Fruit fly (Drosophila melanogaster) whole organism, embryonic: ENCODE measurements around the gene CG4338.

Source experiments
- Abd-B ChIP-seq: fragments of 200-800 bp; sonication (Bioruptor generic); optimal IDR thresholded peaks from 2 replicates; lab custom pipeline; 2018; ENCODE audit warnings: missing biosample characterization, mild to moderate bottlenecking, missing genetic modification characterization, moderate library complexity
- Atf-2 ChIP-seq: fragments of 200-800 bp; sonication (Bioruptor generic); optimal IDR thresholded peaks from 2 replicates; lab custom pipeline; 2016; ENCODE audit warnings: missing biosample characterization, missing genetic modification characterization
- CG10267 ChIP-seq: fragments of 200-800 bp; sonication (Bioruptor generic); optimal IDR thresholded peaks from 2 replicates; lab custom pipeline; 2018; ENCODE audit warnings: missing biosample characterization, mild to moderate bottlenecking, missing genetic modification characterization, moderate library complexity
- CG10462 ChIP-seq: fragments of 200-800 bp; sonication (Bioruptor generic); optimal IDR thresholded peaks from 2 replicates; lab custom pipeline; 2016; ENCODE audit warnings: missing biosample characterization, missing genetic modification characterization
- CG11696 ChIP-seq: fragments of 200-800 bp; sonication (Bioruptor generic); IDR thresholded peaks from 2 replicates; pipeline ENCODE4 v1.3.6; 2022; ENCODE audit warnings: missing biosample characterization, missing genetic modification characterization
- CG12391 ChIP-seq: fragments of 200-800 bp; sonication (Bioruptor generic); optimal IDR thresholded peaks from 3 replicates; lab custom pipeline; 2018; ENCODE audit warnings: missing biosample characterization, mild to moderate bottlenecking, missing genetic modification characterization, moderate library complexity
- CG13624 ChIP-seq: fragments of 200-800 bp; sonication (Bioruptor generic); optimal IDR thresholded peaks from 2 replicates; lab custom pipeline; 2016; ENCODE audit warnings: missing biosample characterization, missing genetic modification characterization
- CG15601 ChIP-seq: fragments of 200-800 bp; sonication (Bioruptor generic); optimal IDR thresholded peaks from 3 replicates; lab custom pipeline; 2019; ENCODE audit warnings: missing biosample characterization, mild to moderate bottlenecking, missing genetic modification characterization, moderate library complexity
- CG16779 ChIP-seq: fragments of 200-800 bp; sonication (Bioruptor generic); IDR thresholded peaks from 2 replicates; pipeline ENCODE4 v1.3.6; 2022; ENCODE audit warnings: missing biosample characterization, missing genetic modification characterization
- CG16815 ChIP-seq: fragments of 200-800 bp; sonication (Bioruptor generic); optimal IDR thresholded peaks from 3 replicates; lab custom pipeline; 2017; ENCODE audit warnings: missing biosample characterization, mild to moderate bottlenecking, missing genetic modification characterization
- CG17186 ChIP-seq: fragments of 200-800 bp; sonication (Bioruptor generic); optimal IDR thresholded peaks from 3 replicates; lab custom pipeline; 2017; ENCODE audit warnings: missing biosample characterization, missing genetic modification reagents, missing genetic modification characterization
- CG17359 ChIP-seq: fragments of 200-800 bp; sonication (Bioruptor generic); optimal IDR thresholded peaks from 3 replicates; lab custom pipeline; 2018; ENCODE audit warnings: missing biosample characterization, mild to moderate bottlenecking, missing genetic modification characterization, moderate library complexity
- CG17829 ChIP-seq: fragments of 200-800 bp; optimal IDR thresholded peaks from 2 replicates; lab custom pipeline; 2019; ENCODE audit warnings: missing biosample characterization, mild to moderate bottlenecking, missing genetic modification characterization, moderate library complexity
- CG17912 ChIP-seq: fragments of 200-800 bp; sonication (Bioruptor generic); optimal IDR thresholded peaks from 2 replicates; lab custom pipeline; 2018; ENCODE audit warnings: missing biosample characterization, mild to moderate bottlenecking, missing genetic modification characterization
- CG2116 ChIP-seq: fragments of 200-800 bp; sonication (Bioruptor generic); optimal IDR thresholded peaks from 3 replicates; lab custom pipeline; 2018; ENCODE audit warnings: missing biosample characterization, mild to moderate bottlenecking, missing genetic modification characterization
- CG2678 ChIP-seq: fragments of 200-800 bp; sonication (Bioruptor generic); optimal IDR thresholded peaks from 3 replicates; lab custom pipeline; 2019; ENCODE audit warnings: missing biosample characterization, mild to moderate bottlenecking, missing genetic modification characterization, moderate library complexity
- CG30020 ChIP-seq: fragments of 200-800 bp; optimal IDR thresholded peaks from 2 replicates; lab custom pipeline; 2019; ENCODE audit warnings: missing biosample characterization, mild to moderate bottlenecking, missing genetic modification characterization, moderate library complexity
- CG3163 ChIP-seq: fragments of 200-800 bp; sonication (Bioruptor generic); optimal IDR thresholded peaks from 3 replicates; lab custom pipeline; 2016; ENCODE audit warnings: missing biosample characterization, missing genetic modification characterization
- CG3847 ChIP-seq: fragments of 200-800 bp; sonication (Bioruptor generic); IDR thresholded peaks from 2 replicates; pipeline ENCODE4 v1.3.6; 2022; ENCODE audit warnings: missing biosample characterization, missing genetic modification characterization
- CG5953 ChIP-seq: fragments of 200-800 bp; sonication (Bioruptor generic); IDR thresholded peaks from 2 replicates; pipeline ENCODE4 v1.3.6; 2022; ENCODE audit warnings: missing biosample characterization, missing genetic modification characterization
- CG8290 ChIP-seq, 3 experiments: fragments of 200-800 bp; sonication (Bioruptor generic); optimal IDR thresholded peaks; 2 replicates each; lab custom pipeline; 2016 to 2019; ENCODE audit warnings: missing biosample characterization in 3 of 3, missing genetic modification characterization in 3 of 3, mild to moderate bottlenecking in 2 of 3, moderate library complexity in 1 of 3
- D ChIP-seq, 2 experiments: fragments of 200-800 bp in 1 of 2; fragments of >200 bp in 1 of 2; sonication (Bioruptor generic) in 1 of 2; optimal IDR thresholded peaks; 2 replicates in 1 of 2; 3 replicates in 1 of 2; lab custom pipeline; 2017; ENCODE audit warnings: mild to moderate bottlenecking in 1 of 2, missing biosample characterization in 1 of 2, missing genetic modification characterization in 1 of 2, missing genetic modification reagents in 1 of 2
- Dfd ChIP-seq, 2 experiments: fragments of >200 bp; optimal IDR thresholded peaks; 2 replicates each; lab custom pipeline; 2017; ENCODE audit warnings: missing biosample characterization in 2 of 2, missing genetic modification characterization in 2 of 2
- Doc2 ChIP-seq: fragments of 200-800 bp; sonication (Bioruptor generic); IDR thresholded peaks from 2 replicates; pipeline ENCODE4 v1.3.6; 2022; ENCODE audit warnings: missing biosample characterization, missing genetic modification characterization
- Ets97D ChIP-seq: fragments of 200-800 bp; sonication (Bioruptor generic); optimal IDR thresholded peaks from 3 replicates; lab custom pipeline; 2016; ENCODE audit warnings: missing biosample characterization, missing genetic modification characterization
- HLH4C ChIP-seq: fragments of 200-800 bp; sonication (Bioruptor generic); IDR thresholded peaks from 3 replicates; pipeline ENCODE4 v1.3.6; 2022; ENCODE audit warnings: missing biosample characterization, missing genetic modification characterization; ENCODE audit not compliant: partially characterized antibody
- HLH54F ChIP-seq: fragments of 200-800 bp; sonication (Bioruptor generic); optimal IDR thresholded peaks from 3 replicates; lab custom pipeline; 2016; ENCODE audit warnings: missing biosample characterization, missing genetic modification characterization
- HLHmδ ChIP-seq: fragments of 200-800 bp; sonication (Bioruptor generic); optimal IDR thresholded peaks from 2 replicates; lab custom pipeline; 2018; ENCODE audit warnings: missing biosample characterization, mild to moderate bottlenecking, missing genetic modification characterization, moderate library complexity
- HmgD ChIP-seq: fragments of 200-800 bp; sonication (Bioruptor generic); optimal IDR thresholded peaks from 3 replicates; lab custom pipeline; 2016; ENCODE audit warnings: missing biosample characterization, missing genetic modification characterization
- Six4 ChIP-seq: fragments of 200-800 bp; sonication (Bioruptor generic); optimal IDR thresholded peaks from 2 replicates; lab custom pipeline; 2016; ENCODE audit warnings: missing biosample characterization, missing genetic modification characterization
- Xrp1 ChIP-seq: fragments of 200-800 bp; sonication (Bioruptor generic); IDR thresholded peaks from 2 replicates; pipeline ENCODE4 v1.3.6; 2022; ENCODE audit warnings: missing biosample characterization, missing genetic modification characterization
- ac ChIP-seq: fragments of 200-800 bp; sonication (Bioruptor generic); optimal IDR thresholded peaks from 3 replicates; lab custom pipeline; 2017; ENCODE audit warnings: missing biosample characterization, mild to moderate bottlenecking, missing genetic modification characterization
- ash1 ChIP-seq: fragments of 200-800 bp; sonication (Bioruptor generic); optimal IDR thresholded peaks from 2 replicates; lab custom pipeline; 2018; ENCODE audit warnings: missing biosample characterization, mild to moderate bottlenecking, missing genetic modification characterization
- bowl ChIP-seq: fragments of 200-800 bp; sonication (Bioruptor generic); IDR thresholded peaks from 2 replicates; pipeline ENCODE4 v1.3.6; 2022; ENCODE audit warnings: missing biosample characterization, missing genetic modification characterization
- btn ChIP-seq: fragments of 200-800 bp; sonication (Bioruptor generic); optimal IDR thresholded peaks from 2 replicates; lab custom pipeline; 2016; ENCODE audit warnings: missing biosample characterization, missing genetic modification characterization
- cg ChIP-seq: fragments of 200-800 bp; sonication (Bioruptor generic); optimal IDR thresholded peaks from 3 replicates; lab custom pipeline; 2019; ENCODE audit warnings: missing biosample characterization, mild to moderate bottlenecking, missing genetic modification characterization, moderate library complexity
- chn ChIP-seq: fragments of 200-800 bp; sonication (Bioruptor generic); optimal IDR thresholded peaks from 2 replicates; lab custom pipeline; 2016; ENCODE audit warnings: missing biosample characterization, missing genetic modification characterization
- crc ChIP-seq: fragments of 200-800 bp; sonication (Bioruptor generic); optimal IDR thresholded peaks from 2 replicates; lab custom pipeline; 2016; ENCODE audit warnings: missing biosample characterization, missing genetic modification characterization
- disco-r ChIP-seq: fragments of 200-800 bp; sonication (Bioruptor generic); optimal IDR thresholded peaks from 2 replicates; lab custom pipeline; 2016; ENCODE audit warnings: missing biosample characterization, missing genetic modification characterization
- ind ChIP-seq: fragments of 200-800 bp; sonication (Bioruptor generic); optimal IDR thresholded peaks from 3 replicates; lab custom pipeline; 2016; ENCODE audit warnings: missing biosample characterization, missing genetic modification characterization
- kay ChIP-seq: fragments of 200-800 bp; sonication (Bioruptor generic); optimal IDR thresholded peaks from 2 replicates; lab custom pipeline; 2016; ENCODE audit warnings: missing biosample characterization, missing genetic modification characterization
- lola ChIP-seq, 3 experiments: fragments of >200 bp in 2 of 3; fragments of 200-800 bp in 1 of 3; sonication (Bioruptor generic) in 1 of 3; optimal IDR thresholded peaks; 2 replicates each; lab custom pipeline; 2017 to 2019; ENCODE audit warnings: missing biosample characterization in 3 of 3, missing genetic modification characterization in 3 of 3, mild to moderate bottlenecking in 1 of 3, moderate library complexity in 1 of 3
- phol ChIP-seq: fragments of 200-800 bp; sonication (Bioruptor generic); optimal IDR thresholded peaks from 3 replicates; lab custom pipeline; 2018; ENCODE audit warnings: missing biosample characterization, mild to moderate bottlenecking, missing genetic modification characterization, moderate library complexity
- pum ChIP-seq: fragments of 200-800 bp; sonication (Bioruptor generic); optimal IDR thresholded peaks from 2 replicates; lab custom pipeline; 2016; ENCODE audit warnings: missing biosample characterization, missing genetic modification characterization
- sim ChIP-seq: fragments of 200-800 bp; sonication (Bioruptor generic); IDR thresholded peaks from 2 replicates; pipeline ENCODE4 v1.3.6; 2022; ENCODE audit warnings: missing biosample characterization, missing genetic modification characterization
- stwl ChIP-seq: fragments of 200-800 bp; sonication (Bioruptor generic); optimal IDR thresholded peaks from 3 replicates; lab custom pipeline; 2018; ENCODE audit warnings: missing biosample characterization, mild to moderate bottlenecking, missing genetic modification characterization, moderate library complexity
- tna ChIP-seq: fragments of 200-800 bp; sonication (Bioruptor generic); IDR thresholded peaks from 2 replicates; pipeline ENCODE4 v1.3.6; 2022; ENCODE audit warnings: missing biosample characterization, missing genetic modification characterization; ENCODE audit not compliant: partially characterized antibody
- twi ChIP-seq: fragments of 200-800 bp; optimal IDR thresholded peaks from 2 replicates; lab custom pipeline; 2019; ENCODE audit warnings: missing biosample characterization, mild to moderate bottlenecking, missing genetic modification characterization, moderate library complexity
- zen ChIP-seq: fragments of 200-800 bp; sonication (Bioruptor generic); optimal IDR thresholded peaks from 3 replicates; lab custom pipeline; 2018; ENCODE audit warnings: missing biosample characterization, mild to moderate bottlenecking, missing genetic modification characterization, moderate library complexity

The CG4338 gene

dm6 chr3R:15287763-15288162 is 12.4 kb downstream of the CG4338 start (continued):
- TF ChIP-seq ac (GFP tag; lab: Kevin White, UChicago): no peak
- peak; percentile 45 for TF ChIP-seq chn (GFP tag; lab: Kevin White, UChicago)
- no peak for TF ChIP-seq CG2678 (tag; lab: Kevin White, UChicago)
- TF ChIP-seq CG2116 (GFP tag; lab: Kevin White, UChicago): peak; percentile 89
- no peak for TF ChIP-seq D (optimal IDR thresholded peaks at IDR 0.05; lab: Kevin White, UChicago)
- no peak for TF ChIP-seq D (GFP tag; optimal IDR thresholded peaks at IDR 0.05; lab: Kevin White, UChicago)
- TF ChIP-seq twi (tag; lab: Kevin White, UChicago): peak; percentile 33
- no peak for TF ChIP-seq HLH54F (GFP tag; lab: Kevin White, UChicago)
- no peak for TF ChIP-seq crc (GFP tag; lab: Kevin White, UChicago)
- TF ChIP-seq bowl (GFP tag; lab: Robert Waterston, UW): no peak
- no peak for TF ChIP-seq CG15601
- peak; percentile 16 for TF ChIP-seq HLHmδ (GFP tag; lab: Kevin White, UChicago)
- no peak for TF ChIP-seq tna
- TF ChIP-seq ash1 (GFP tag; lab: Kevin White, UChicago): no peak
- TF ChIP-seq Ets97D (GFP tag; lab: Kevin White, UChicago): peak; percentile 75
- no peak for TF ChIP-seq CG11696 (GFP tag; lab: Robert Waterston, UW)
- peak; percentile 64 for TF ChIP-seq Abd-B (GFP tag; lab: Kevin White, UChicago)
- peak; percentile 54 for TF ChIP-seq CG17829 (tag; lab: Kevin White, UChicago)
- no peak for TF ChIP-seq CG5953
- no peak for TF ChIP-seq Xrp1 (GFP tag; lab: Robert Waterston, UW)
- peak; percentile 21 for TF ChIP-seq CG12391
- peak; percentile 13 for TF ChIP-seq cg (GFP tag; lab: Kevin White, UChicago)
- TF ChIP-seq CG3847 (GFP tag; lab: Robert Waterston, UW): no peak
- TF ChIP-seq CG13624 (GFP tag; lab: Kevin White, UChicago): peak; percentile 4
- no peak for TF ChIP-seq Six4 (GFP tag; lab: Kevin White, UChicago)
- TF ChIP-seq lola (GFP tag; optimal IDR thresholded peaks at IDR 0.05; lab: Kevin White, UChicago): no peak
- TF ChIP-seq HmgD (GFP tag; lab: Kevin White, UChicago): peak; percentile 77
- no peak for TF ChIP-seq CG17359 (tag; lab: Kevin White, UChicago)
- TF ChIP-seq CG8290 (GFP tag; optimal IDR thresholded peaks at IDR 0.05; lab: Kevin White, UChicago): peak; percentile 16
- TF ChIP-seq CG8290 (tag; optimal IDR thresholded peaks at IDR 0.05; lab: Kevin White, UChicago): peak in 1 of 2 experiments; percentile 78
- peak; percentile 55 for TF ChIP-seq phol
- no peak for TF ChIP-seq Dfd (GFP tag; optimal IDR thresholded peaks at IDR 0.05; lab: Kevin White, UChicago)
- TF ChIP-seq zen (tag; lab: Kevin White, UChicago): peak; percentile 43
- no peak for TF ChIP-seq sim (GFP tag; lab: Robert Waterston, UW)
- TF ChIP-seq Doc2 (GFP tag; lab: Robert Waterston, UW): no peak
- TF ChIP-seq ind (GFP tag; lab: Kevin White, UChicago): no peak
- no peak for TF ChIP-seq CG17912
- no peak for TF ChIP-seq CG16815 (GFP tag; lab: Kevin White, UChicago)
- peak; percentile 23 for TF ChIP-seq CG30020 (tag; lab: Kevin White, UChicago)
- TF ChIP-seq stwl (tag; lab: Kevin White, UChicago): peak; percentile 77
- TF ChIP-seq pum (GFP tag; lab: Kevin White, UChicago): no peak
- TF ChIP-seq CG3163 (GFP tag; lab: Kevin White, UChicago): peak; percentile 27
- no peak for TF ChIP-seq disco-r (GFP tag; lab: Kevin White, UChicago)
- TF ChIP-seq Atf-2 (GFP tag; lab: Kevin White, UChicago): no peak
- peak; percentile 54 for TF ChIP-seq CG10267 (tag; lab: Kevin White, UChicago)
- peak; percentile 82 for TF ChIP-seq CG10462
- peak; percentile 93 for TF ChIP-seq CG17186 (GFP tag; lab: Kevin White, UChicago)
- TF ChIP-seq kay (GFP tag; lab: Kevin White, UChicago): peak; percentile 42
- no peak for TF ChIP-seq CG16779
- TF ChIP-seq btn: no peak
- TF ChIP-seq HLH4C (GFP tag; lab: Robert Waterston, UW): no peak
